Worm (Caenorhabditis elegans) whole organism, early embryonic: ENCODE measurements around the gene efhc-1.
A peak's percentile ranks its signal among the peaks of the same experiment; 100 is the strongest.

Source experiments
- F13C5.2 ChIP-seq: sonication (generic microtip); optimal IDR thresholded peaks from 2 replicates; lab custom pipeline; 2017; ENCODE audit warnings: mild to moderate bottlenecking, missing genetic modification characterization, inconsistent platforms, missing compliant biosample characterization
- ama-1 ChIP-seq: fragments of 150-350 bp; optimal IDR thresholded peaks from 2 replicates; lab custom pipeline; 2014
- ceh-13 ChIP-seq: fragments of 200-800 bp; sonication (Bioruptor generic); optimal IDR thresholded peaks from 2 replicates; lab custom pipeline; 2018; ENCODE audit warnings: mild to moderate bottlenecking, missing genetic modification characterization, missing compliant biosample characterization
- flt-1 ChIP-seq: fragments of 200-800 bp; sonication (Bioruptor generic); IDR thresholded peaks from 2 replicates; pipeline ENCODE4 v1.3.6; 2022; ENCODE audit warnings: missing genetic modification characterization, missing compliant biosample characterization
- hmg-4 ChIP-seq: fragments of 200-800 bp; sonication (Bioruptor generic); optimal IDR thresholded peaks from 2 replicates; lab custom pipeline; 2018; ENCODE audit warnings: mild to moderate bottlenecking, missing genetic modification characterization, missing compliant biosample characterization
- hnd-1 ChIP-seq: sonication (generic microtip); optimal IDR thresholded peaks from 2 replicates; lab custom pipeline; 2016; ENCODE audit warnings: missing genetic modification characterization, missing compliant biosample characterization
- tbx-11 ChIP-seq: fragments of 200-800 bp; sonication (Bioruptor generic); IDR thresholded peaks from 2 replicates; pipeline ENCODE4 v1.3.6; 2022; ENCODE audit warnings: missing genetic modification characterization, missing compliant biosample characterization
- tbx-37 ChIP-seq: fragments of 200-800 bp; sonication (Bioruptor generic); conservative IDR thresholded peaks from 2 replicates; pipeline ENCODE4 v1.3.6; 2022; ENCODE audit warnings: missing genetic modification reagents, missing genetic modification characterization, missing compliant biosample characterization

- TF ChIP-seq flt-1 (no peak), ceh-13 (GFP tag; lab: Kevin White, UChicago) (no peak), hnd-1 (no peak), hmg-4 (GFP tag; lab: Kevin White, UChicago) (no peak), tbx-37 (GFP tag; lab: Robert Waterston, UW) (0 out of 2 replicates have a peak, but pooled peaks have one; percentile 24), tbx-11 (no peak), ama-1 (lab: Kevin White, UChicago) (no peak), F13C5.2 (tag; lab: Kevin White, UChicago) (no peak)
Observed at ce11 chrX:10336592-10336991, 21.6 kb upstream of the efhc-1 start.
